Fruit fly (Drosophila melanogaster) whole organism, wandering third instar larva: Measurements from ENCODE around the gene SecCl.

Source experiments
- Abd-B ChIP-seq: fragments of >200 bp; optimal IDR thresholded peaks from 2 replicates; lab custom pipeline; 2017; ENCODE audit warnings: missing biosample characterization, missing genetic modification characterization
- CG9705 ChIP-seq: fragments of 200-800 bp; sonication (Bioruptor generic); optimal IDR thresholded peaks from 2 replicates; lab custom pipeline; 2018; ENCODE audit warnings: missing biosample characterization, mild to moderate bottlenecking, missing genetic modification characterization
- Hr78 ChIP-seq: fragments of >200 bp; optimal IDR thresholded peaks from 2 replicates; lab custom pipeline; 2017; ENCODE audit warnings: missing biosample characterization, missing genetic modification characterization
- Jra ChIP-seq: sonication (Bioruptor generic); optimal IDR thresholded peaks from 2 replicates; lab custom pipeline; 2016; ENCODE audit warnings: missing biosample characterization, missing genetic modification characterization
- Rel ChIP-seq, 2 experiments: fragments of 200-800 bp; sonication (Bioruptor generic) in 1 of 2; optimal IDR thresholded peaks; 2 replicates in 1 of 2; 3 replicates in 1 of 2; lab custom pipeline; 2016 to 2019; ENCODE audit warnings: mild to moderate bottlenecking in 2 of 2, missing biosample characterization in 2 of 2, missing genetic modification characterization in 2 of 2, moderate library complexity in 1 of 2
- Sp1 ChIP-seq: fragments of 200-800 bp; sonication (Bioruptor generic); optimal IDR thresholded peaks from 3 replicates; lab custom pipeline; 2019; ENCODE audit warnings: missing biosample characterization, mild to moderate bottlenecking, missing genetic modification characterization, moderate library complexity
- h ChIP-seq: fragments of 200-800 bp; sonication (Bioruptor generic); optimal IDR thresholded peaks from 3 replicates; lab custom pipeline; 2016; ENCODE audit warnings: missing biosample characterization, mild to moderate bottlenecking, missing genetic modification characterization
- pan ChIP-seq: fragments of >200 bp; optimal IDR thresholded peaks from 2 replicates; lab custom pipeline; 2017
- sage ChIP-seq: fragments of 200-800 bp; sonication (Bioruptor generic); optimal IDR thresholded peaks from 2 replicates; lab custom pipeline; 2016; ENCODE audit warnings: missing biosample characterization, mild to moderate bottlenecking, missing genetic modification characterization
- sv ChIP-seq: fragments of 200-800 bp; sonication (Bioruptor generic); optimal IDR thresholded peaks from 3 replicates; lab custom pipeline; 2016; ENCODE audit warnings: missing biosample characterization, missing genetic modification characterization
- woc ChIP-seq: sonication (Bioruptor generic); optimal IDR thresholded peaks from 2 replicates; lab custom pipeline; 2016; ENCODE audit warnings: missing biosample characterization, mild to moderate bottlenecking, missing genetic modification characterization

DNA sequence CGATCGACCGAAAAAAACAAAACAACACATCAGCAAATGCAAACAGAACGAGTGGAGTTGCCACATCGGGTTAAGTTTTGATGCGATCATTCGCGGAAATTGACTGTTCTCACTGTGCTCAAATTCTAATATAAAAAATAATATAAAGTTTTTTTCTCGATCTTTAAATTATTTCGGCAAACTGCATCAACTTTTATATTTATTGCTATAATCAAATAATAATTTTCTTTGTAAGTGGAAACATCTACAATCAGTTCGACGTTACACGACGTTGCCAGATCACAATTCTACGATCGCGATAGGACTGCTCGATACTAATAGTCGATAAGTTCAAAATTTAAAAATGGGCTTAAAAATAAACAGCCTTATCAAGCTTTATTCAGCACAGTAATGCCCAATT is 41.1 kb upstream of the SecCl start, which contains the start of gene Gorab:
- TF ChIP-seq Jra (GFP tag; lab: Kevin White, UChicago) (peak; percentile 56), h (GFP tag; lab: Kevin White, UChicago) (peak; percentile 92), Abd-B (no peak), Sp1 (GFP tag; lab: Kevin White, UChicago) (peak; percentile 72), sv (GFP tag; lab: Kevin White, UChicago) (peak; percentile 87), CG9705 (GFP tag; lab: Kevin White, UChicago) (peak; percentile 67), pan (lab: Kevin White, UChicago) (no peak), Rel (GFP tag; optimal IDR thresholded peaks at IDR 0.05; lab: Kevin White, UChicago) (no peak), Rel (tag; optimal IDR thresholded peaks at IDR 0.05; lab: Kevin White, UChicago) (peak; percentile 59), woc (GFP tag; lab: Kevin White, UChicago) (peak; percentile 70), sage (peak; percentile 77), Hr78 (no peak)
